Worm (Caenorhabditis elegans): ENCODE results near the gene srd-47.

srd-47 gene

DNA sequence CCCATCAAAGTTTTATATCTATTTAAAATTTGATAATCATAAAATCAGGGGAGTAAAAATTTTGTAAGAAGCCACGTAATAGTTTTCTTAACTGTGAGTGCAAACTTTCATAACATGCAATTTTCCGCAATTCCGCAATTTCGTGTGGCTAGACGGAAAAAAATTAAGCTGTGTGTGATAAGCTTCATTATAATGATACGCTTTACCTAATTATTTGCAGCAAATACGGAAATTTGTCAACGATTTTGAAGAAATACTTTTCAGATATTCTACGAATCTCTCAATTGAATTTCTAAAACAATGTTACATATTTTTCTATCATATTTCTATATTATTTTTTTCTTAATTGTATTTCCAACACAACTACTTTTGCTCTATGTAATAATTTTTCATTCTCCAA lies 1.6 kb upstream of the srd-47 start, which contains the start of gene srd-46:
Gene srd-46, plus strand, starts transcription at position 301 of the 400 bp plus-strand sequence.
- no peak for TF ChIP-seq nhr-28 (tag; optimal IDR thresholded peaks at IDR 0.05)
- TF ChIP-seq ztf-4 (tag; optimal IDR thresholded peaks at IDR 0.05) = no peak
- no peak for TF ChIP-seq ama-1 (optimal IDR thresholded peaks at IDR 0.05)
- TF ChIP-seq elt-2 (tag; optimal IDR thresholded peaks at IDR 0.05) = no peak
- no peak for TF ChIP-seq pha-4 (tag; optimal IDR thresholded peaks at IDR 0.05)
- TF ChIP-seq aly-2 (tag; optimal IDR thresholded peaks at IDR 0.05) = no peak
- TF ChIP-seq nhr-67 (tag; optimal IDR thresholded peaks at IDR 0.05) = no peak
- TF ChIP-seq zag-1 (tag; optimal IDR thresholded peaks at IDR 0.05) = no peak
- TF ChIP-seq tbx-2 (tag; optimal IDR thresholded peaks at IDR 0.05) = no peak
- TF ChIP-seq ceh-28 (tag; optimal IDR thresholded peaks at IDR 0.05) = no peak
- TF ChIP-seq mdl-1 (tag; optimal IDR thresholded peaks at IDR 0.05) = no peak
- no peak for TF ChIP-seq fkh-2 (tag; optimal IDR thresholded peaks at IDR 0.05)

DNA sequence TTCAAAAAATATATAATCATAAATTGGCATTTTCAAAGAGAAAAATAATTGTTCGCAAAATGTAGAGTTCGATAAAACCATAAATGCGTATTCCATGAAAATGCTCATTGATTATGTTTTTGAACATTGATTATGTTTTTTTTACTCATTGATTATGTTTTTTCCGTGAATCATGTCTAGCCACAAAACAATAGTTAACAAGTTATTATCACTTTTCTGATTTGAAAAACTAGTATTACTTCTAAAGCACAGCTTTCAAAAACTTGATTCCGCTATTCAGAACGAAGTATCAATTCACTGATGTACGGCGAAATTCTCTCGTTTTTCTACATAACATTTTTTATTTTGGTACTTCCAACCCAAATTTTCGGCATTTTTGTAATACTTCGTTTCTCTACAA lies 2.4 kb downstream of the srd-47 start, which contains the start of gene srd-48:
Gene srd-48, plus strand, starts transcription at position 301 of the 400 bp plus-strand sequence.
- no peak for TF ChIP-seq fkh-2 (tag; optimal IDR thresholded peaks at IDR 0.05)
- TF ChIP-seq elt-1 (tag; optimal IDR thresholded peaks at IDR 0.05) = no peak
- no peak for TF ChIP-seq unc-39 (tag; optimal IDR thresholded peaks at IDR 0.05)
- TF ChIP-seq nhr-28 (tag; optimal IDR thresholded peaks at IDR 0.05) = no peak
- TF ChIP-seq pha-4 (tag; optimal IDR thresholded peaks at IDR 0.05) = no peak
- TF ChIP-seq ZK546.5 (tag; optimal IDR thresholded peaks at IDR 0.05) = no peak
- no peak for TF ChIP-seq R02D3.7 (tag; optimal IDR thresholded peaks at IDR 0.05)

DNA sequence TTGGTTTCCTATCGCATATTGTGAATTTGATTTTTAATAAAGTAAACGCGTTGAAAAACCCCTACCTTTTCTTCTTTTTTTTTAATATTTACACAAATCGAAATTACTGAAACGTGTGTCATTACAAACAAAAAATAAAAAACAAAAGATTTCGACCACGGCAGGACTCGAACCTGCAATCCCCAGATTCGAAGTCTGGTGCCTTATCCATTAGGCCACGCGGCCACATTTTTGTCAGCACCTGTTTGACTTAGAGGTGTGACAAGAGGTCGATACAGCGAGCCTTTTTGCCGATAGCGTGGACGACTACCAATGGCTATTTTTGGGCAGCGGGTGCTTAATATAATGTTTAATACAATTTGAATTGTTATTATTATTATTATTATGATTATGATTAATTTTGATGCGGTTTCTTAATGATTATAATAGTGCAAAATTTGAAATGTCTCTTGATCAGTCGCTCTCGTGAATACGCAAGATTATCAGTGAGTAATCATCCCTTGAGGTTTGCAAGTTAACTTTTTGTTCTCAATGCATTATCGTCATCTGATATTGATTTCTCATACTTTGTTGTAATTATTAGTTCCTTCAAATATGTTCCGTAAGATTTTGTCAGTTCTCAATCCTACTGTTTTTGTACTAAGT lies 4.5 kb downstream of the srd-47 start, which contains the start of gene srd-44:
Gene srd-44, plus strand, starts transcription at position 595 of the 645 bp plus-strand sequence.
- TF ChIP-seq fos-1 (tag; optimal IDR thresholded peaks at IDR 0.05) = no peak
- TF ChIP-seq elt-2 (tag; optimal IDR thresholded peaks at IDR 0.05) = no peak
- peak; percentile 10 for TF ChIP-seq nhr-43 (tag; optimal IDR thresholded peaks at IDR 0.05; ENCODE audit: poor library complexity, severe bottlenecking)

DNA sequence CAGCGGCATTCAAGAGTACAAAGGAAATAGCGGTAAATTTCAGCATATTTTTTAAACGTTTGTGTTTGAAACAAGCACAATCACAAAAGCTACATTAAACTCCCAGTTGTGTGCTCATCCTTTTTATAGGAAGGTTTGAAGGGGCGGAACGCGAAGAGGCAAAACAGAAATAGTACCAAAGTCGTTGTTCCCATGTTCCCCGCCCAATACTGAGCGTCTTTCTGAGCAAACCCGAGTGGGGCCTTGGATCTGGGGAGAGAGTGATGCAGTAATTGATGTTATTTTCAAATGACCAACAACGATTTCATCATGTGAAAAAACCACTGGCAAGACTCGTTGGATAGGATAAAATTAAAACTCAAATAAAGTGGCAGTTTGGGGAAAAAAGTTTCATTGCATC lies 7.9 kb downstream of the srd-47 start, which contains the start of gene zig-2:
Gene zig-2, minus strand, starts transcription at position 101 of the 400 bp plus-strand sequence.
- no peak for TF ChIP-seq R02D3.7 (tag; optimal IDR thresholded peaks at IDR 0.05)
- TF ChIP-seq ceh-82 (tag; optimal IDR thresholded peaks at IDR 0.05) = no peak
- TF ChIP-seq snpc-4 (tag; optimal IDR thresholded peaks at IDR 0.05) = no peak
- TF ChIP-seq fos-1 (tag; optimal IDR thresholded peaks at IDR 0.05) = no peak
- TF ChIP-seq nhr-12 (tag; optimal IDR thresholded peaks at IDR 0.05) = no peak
- no peak for TF ChIP-seq zag-1 (tag; optimal IDR thresholded peaks at IDR 0.05)
- TF ChIP-seq skn-1 (tag; optimal IDR thresholded peaks at IDR 0.05) = no peak

DNA sequence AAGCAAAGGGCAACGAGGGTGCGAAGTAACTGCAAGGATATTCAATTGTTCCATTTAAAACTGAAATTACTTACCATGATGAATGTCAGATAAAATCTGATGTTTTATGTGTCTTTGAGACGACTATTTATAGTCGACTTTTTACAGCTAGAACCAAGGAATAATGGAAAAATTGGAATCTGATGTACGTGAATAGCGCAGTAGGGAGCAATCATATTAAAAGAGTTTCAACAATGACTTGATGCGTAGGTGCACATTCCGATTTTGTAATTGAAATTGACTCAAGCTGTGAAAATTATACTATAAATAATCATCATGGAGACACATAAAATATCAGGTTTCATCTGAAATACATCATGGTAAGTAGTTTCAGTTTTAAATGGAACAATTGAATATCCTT lies 9.8 kb downstream of the srd-47 start, which contains the start of the genes nspc-9 and nspc-10:
Gene nspc-9, minus strand, starts transcription at position 101 of the 400 bp plus-strand sequence.
Gene nspc-10, plus strand, starts transcription at position 331 of the 400 bp plus-strand sequence.
- TF ChIP-seq egl-27 (tag; optimal IDR thresholded peaks at IDR 0.05) (no peak), ceh-82 (tag; optimal IDR thresholded peaks at IDR 0.05) (no peak), mml-1 (tag; optimal IDR thresholded peaks at IDR 0.05) (no peak), aly-2 (tag; optimal IDR thresholded peaks at IDR 0.05) (no peak), nhr-237 (tag; optimal IDR thresholded peaks at IDR 0.05) (no peak), nhr-28 (tag; optimal IDR thresholded peaks at IDR 0.05) (no peak), unc-39 (tag; optimal IDR thresholded peaks at IDR 0.05) (no peak), nhr-67 (tag; optimal IDR thresholded peaks at IDR 0.05) (no peak), lsy-12 (tag; optimal IDR thresholded peaks at IDR 0.05) (no peak), egl-5 (tag; optimal IDR thresholded peaks at IDR 0.05) (no peak), nhr-43 (tag; optimal IDR thresholded peaks at IDR 0.05; ENCODE audit: poor library complexity, severe bottlenecking) (no peak), fkh-2 (tag; optimal IDR thresholded peaks at IDR 0.05) (no peak)

DNA sequence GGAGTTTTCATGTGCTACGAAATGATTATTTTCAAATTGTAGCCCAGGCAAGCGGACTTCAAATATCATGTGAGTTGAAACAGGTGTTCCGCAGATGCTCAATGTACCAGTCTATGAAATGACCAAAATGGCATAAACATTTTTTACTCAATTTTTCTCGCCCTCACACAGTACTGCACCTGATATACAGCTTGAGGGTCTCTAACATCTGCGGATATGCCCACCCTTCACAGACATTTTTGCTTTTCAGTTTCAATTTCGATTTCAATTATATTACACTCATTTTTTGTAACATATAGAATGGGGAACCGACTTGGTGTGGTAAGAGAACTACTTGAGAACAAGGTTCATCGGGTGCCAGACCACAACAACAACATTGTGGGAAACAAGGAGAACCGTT lies 13.3 kb downstream of the srd-47 start, which contains the start of gene F42F12.11:
Gene F42F12.11, plus strand, starts transcription at position 301 of the 400 bp plus-strand sequence.
- TF ChIP-seq elt-1 (tag; optimal IDR thresholded peaks at IDR 0.05) (no peak), nhr-77 (tag; optimal IDR thresholded peaks at IDR 0.05) (no peak), ztf-4 (tag; optimal IDR thresholded peaks at IDR 0.05) (no peak), nhr-12 (tag; optimal IDR thresholded peaks at IDR 0.05) (no peak), sea-2 (GFP tag; optimal IDR thresholded peaks at IDR 0.05) (no peak), mml-1 (tag; optimal IDR thresholded peaks at IDR 0.05) (no peak), egl-27 (tag; optimal IDR thresholded peaks at IDR 0.05) (no peak), fkh-10 (GFP tag; optimal IDR thresholded peaks at IDR 0.05) (no peak), tbx-2 (tag; optimal IDR thresholded peaks at IDR 0.05) (no peak), ceh-82 (tag; optimal IDR thresholded peaks at IDR 0.05) (no peak), nhr-237 (tag; optimal IDR thresholded peaks at IDR 0.05) (no peak), aly-2 (tag; optimal IDR thresholded peaks at IDR 0.05) (no peak), nhr-67 (tag; optimal IDR thresholded peaks at IDR 0.05) (no peak), snpc-4 (tag; optimal IDR thresholded peaks at IDR 0.05) (no peak), ceh-9 (tag; optimal IDR thresholded peaks at IDR 0.05) (no peak), ceh-16 (tag; optimal IDR thresholded peaks at IDR 0.05) (no peak), pqm-1 (tag; optimal IDR thresholded peaks at IDR 0.05) (no peak), fkh-2 (tag; optimal IDR thresholded peaks at IDR 0.05) (no peak)
